Worm (Caenorhabditis elegans) whole organism, L4 larva: ENCODE data around the gene srh-147.

Experiments
- ama-1 ChIP-seq: fragments of 150-350 bp; optimal IDR thresholded peaks from 2 replicates; lab custom pipeline; 2014; ENCODE audit warnings: inconsistent platforms, mixed read lengths
- ctbp-1 ChIP-seq: fragments of 200-800 bp; sonication (Bioruptor generic); IDR thresholded peaks from 2 replicates; pipeline ENCODE4 v1.3.6; 2022; ENCODE audit warnings: missing genetic modification reagents, missing genetic modification characterization, missing compliant biosample characterization
- egl-27 ChIP-seq: sonication (generic microtip); optimal IDR thresholded peaks from 3 replicates; lab custom pipeline; 2017; ENCODE audit warnings: missing biosample characterization, missing genetic modification reagents, missing genetic modification characterization

DNA sequence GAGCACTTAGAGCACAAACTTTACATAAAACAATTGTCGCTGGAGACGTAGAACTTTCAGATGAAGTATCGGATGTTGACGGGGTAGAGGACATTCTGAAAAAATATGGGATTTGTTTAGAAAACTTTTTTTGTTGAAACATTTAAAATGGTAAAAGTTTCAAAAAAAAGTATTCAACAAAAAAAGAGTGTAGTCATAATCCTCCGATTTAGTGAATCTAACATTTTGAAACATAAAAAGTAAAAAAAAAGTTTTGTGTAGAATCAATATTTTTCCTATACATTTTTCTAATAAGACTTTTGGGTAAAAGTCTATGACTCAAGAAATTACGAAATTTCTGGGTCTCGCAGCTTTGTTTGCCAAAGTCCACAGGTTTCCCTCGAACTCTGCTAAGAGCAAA lies 46.5 kb upstream of the srh-147 start, which contains the start of gene nhr-213:
- no peak for TF ChIP-seq ama-1 (lab: Kevin White, UChicago)
- TF ChIP-seq egl-27 (tag; lab: Kevin White, UChicago) = no peak
- TF ChIP-seq ctbp-1 = no peak
